Worm (Caenorhabditis elegans) whole organism, L2 larva: ENCODE data around the gene lgg-3.

Experiments
- R02D3.7 ChIP-seq: fragments of 150-350 bp; optimal IDR thresholded peaks from 2 replicates; lab custom pipeline; 2014; ENCODE audit warnings: missing biosample characterization, missing genetic modification characterization
- Y55F3AM.14 ChIP-seq: fragments of 200-800 bp; sonication (Bioruptor generic); optimal IDR thresholded peaks from 2 replicates; lab custom pipeline; 2018; ENCODE audit warnings: mild to moderate bottlenecking, missing genetic modification characterization, missing compliant biosample characterization
- ZK546.5 ChIP-seq: sonication (generic microtip); optimal IDR thresholded peaks from 2 replicates; lab custom pipeline; 2017; ENCODE audit warnings: missing biosample characterization, missing genetic modification characterization
- alr-1 ChIP-seq: fragments of 150-350 bp; optimal IDR thresholded peaks from 2 replicates; lab custom pipeline; 2014; ENCODE audit warnings: missing biosample characterization, missing genetic modification characterization
- aly-2 ChIP-seq: fragments of 150-350 bp; optimal IDR thresholded peaks from 2 replicates; lab custom pipeline; 2014; ENCODE audit warnings: missing biosample characterization, missing genetic modification characterization
- blmp-1 ChIP-seq: sonication (generic microtip); optimal IDR thresholded peaks from 2 replicates; lab custom pipeline; 2017; ENCODE audit warnings: missing genetic modification characterization, mild to moderate bottlenecking, missing compliant biosample characterization, antibody characterized with exemption, moderate library complexity; ENCODE audit not compliant: insufficient read depth
- ceh-16 ChIP-seq: fragments of 150-350 bp; optimal IDR thresholded peaks from 2 replicates; lab custom pipeline; 2014; ENCODE audit warnings: missing biosample characterization, missing genetic modification characterization
- ceh-82 ChIP-seq: fragments of 150-350 bp; optimal IDR thresholded peaks from 2 replicates; lab custom pipeline; 2014; ENCODE audit warnings: missing biosample characterization, missing genetic modification characterization
- dmd-4 ChIP-seq: sonication (generic microtip); optimal IDR thresholded peaks from 2 replicates; lab custom pipeline; 2017; ENCODE audit warnings: missing biosample characterization, missing genetic modification characterization
- elt-3 ChIP-seq: sonication (generic microtip); optimal IDR thresholded peaks from 2 replicates; lab custom pipeline; 2017; ENCODE audit warnings: missing biosample characterization, missing genetic modification characterization
- fos-1 ChIP-seq: fragments of 150-350 bp; optimal IDR thresholded peaks from 2 replicates; lab custom pipeline; 2014; ENCODE audit warnings: missing biosample characterization, missing genetic modification characterization
- gmeb-1 ChIP-seq: fragments of 150-350 bp; optimal IDR thresholded peaks from 2 replicates; lab custom pipeline; 2014; ENCODE audit warnings: missing biosample characterization, missing genetic modification characterization
- lin-13 ChIP-seq: fragments of 150-350 bp; optimal IDR thresholded peaks from 2 replicates; lab custom pipeline; 2014; ENCODE audit warnings: missing biosample characterization, missing genetic modification reagents, missing genetic modification characterization
- lin-39 ChIP-seq: fragments of 150-350 bp; optimal IDR thresholded peaks from 2 replicates; lab custom pipeline; 2014; ENCODE audit warnings: missing biosample characterization, missing genetic modification reagents, missing genetic modification characterization
- lsy-2 ChIP-seq, 2 experiments: fragments of 150-350 bp in 1 of 2; sonication (generic microtip) in 1 of 2; optimal IDR thresholded peaks; 2 replicates each; lab custom pipeline; 2014 to 2017; ENCODE audit warnings: missing biosample characterization in 2 of 2, missing genetic modification characterization in 2 of 2
- mbf-1 ChIP-seq: sonication (generic microtip); optimal IDR thresholded peaks from 2 replicates; lab custom pipeline; 2017; ENCODE audit warnings: missing biosample characterization, missing genetic modification characterization
- nhr-10 ChIP-seq: sonication (generic microtip); optimal IDR thresholded peaks from 2 replicates; lab custom pipeline; 2017; ENCODE audit warnings: missing biosample characterization, missing genetic modification characterization
- nhr-11 ChIP-seq: fragments of 150-350 bp; optimal IDR thresholded peaks from 2 replicates; lab custom pipeline; 2014; ENCODE audit warnings: missing biosample characterization, missing genetic modification characterization
- nhr-129 ChIP-seq: fragments of 150-350 bp; optimal IDR thresholded peaks from 2 replicates; lab custom pipeline; 2014; ENCODE audit warnings: missing biosample characterization, missing genetic modification characterization
- nhr-21 ChIP-seq: fragments of 150-350 bp; optimal IDR thresholded peaks from 2 replicates; lab custom pipeline; 2014; ENCODE audit warnings: missing biosample characterization, missing genetic modification characterization
- nhr-23 ChIP-seq: fragments of 150-350 bp; optimal IDR thresholded peaks from 2 replicates; lab custom pipeline; 2014; ENCODE audit warnings: missing biosample characterization, missing genetic modification reagents, missing genetic modification characterization
- nhr-237 ChIP-seq: fragments of 150-350 bp; optimal IDR thresholded peaks from 2 replicates; lab custom pipeline; 2014; ENCODE audit warnings: missing biosample characterization, missing genetic modification characterization
- nhr-25 ChIP-seq: fragments of 150-350 bp; sonication (generic microtip); optimal IDR thresholded peaks from 3 replicates; lab custom pipeline; 2014; ENCODE audit warnings: missing biosample characterization, missing genetic modification characterization
- nhr-77 ChIP-seq: fragments of 150-350 bp; optimal IDR thresholded peaks from 2 replicates; lab custom pipeline; 2014; ENCODE audit warnings: missing biosample characterization, missing genetic modification characterization
- peb-1 ChIP-seq: fragments of 150-350 bp; optimal IDR thresholded peaks from 2 replicates; lab custom pipeline; 2014; ENCODE audit warnings: missing biosample characterization, missing genetic modification characterization
- sem-4 ChIP-seq: fragments of 150-350 bp; optimal IDR thresholded peaks from 2 replicates; lab custom pipeline; 2014; ENCODE audit warnings: missing biosample characterization, missing genetic modification reagents, missing genetic modification characterization
- skn-1 ChIP-seq: sonication (generic microtip); optimal IDR thresholded peaks from 2 replicates; lab custom pipeline; 2017; ENCODE audit warnings: missing biosample characterization, missing genetic modification characterization
- sma-3 ChIP-seq: sonication (generic microtip); optimal IDR thresholded peaks from 2 replicates; lab custom pipeline; 2016; ENCODE audit warnings: missing genetic modification reagents, missing genetic modification characterization, missing compliant biosample characterization
- sma-9 ChIP-seq, 2 experiments: fragments of 150-350 bp in 1 of 2; sonication (generic microtip) in 1 of 2; optimal IDR thresholded peaks; 2 replicates each; lab custom pipeline; 2014 to 2016; ENCODE audit warnings: missing genetic modification characterization in 2 of 2, mild to moderate bottlenecking in 1 of 2, missing biosample characterization in 1 of 2, missing compliant biosample characterization in 1 of 2, missing genetic modification reagents in 1 of 2, moderate library complexity in 1 of 2
- unc-55 ChIP-seq: fragments of 150-350 bp; sonication (generic microtip); optimal IDR thresholded peaks from 3 replicates; lab custom pipeline; 2014; ENCODE audit warnings: missing biosample characterization, missing genetic modification reagents, missing genetic modification characterization
- ztf-11 ChIP-seq: sonication (generic microtip); optimal IDR thresholded peaks from 2 replicates; lab custom pipeline; 2017; ENCODE audit warnings: missing biosample characterization, missing genetic modification characterization

Gene lgg-3

ce11 chrIII:5732925-5733324 is 35.1 kb upstream of the lgg-3 start, which contains the start of gene B0244.17:
TSS of gene B0244.17 (plus strand) at chrIII:5733225.
- TF ChIP-seq unc-55 (GFP tag; lab: Kevin White, UChicago) (no peak), fos-1 (peak; percentile 73)

- TF ChIP-seq nhr-21 (tag; lab: Kevin White, UChicago) (no peak), Y55F3AM.14 (GFP tag; lab: Kevin White, UChicago) (no peak), nhr-10 (no peak), fos-1 (peak; percentile 83)
- TF ChIP-seq, all 48 proteins: peak for 1
These were observed 33.3 kb upstream of the lgg-3 start, which contains the start of the genes B0244.9 and B0244.7 for ce11 chrIII:5730980-5731636. TSS of gene B0244.9 (minus strand) at chrIII:5731030. TSS of gene B0244.7 (plus strand) at chrIII:5731501.

- TF ChIP-seq sma-3 (GFP tag; lab: Kevin White, UChicago) (no peak), nhr-129 (tag; lab: Kevin White, UChicago) (no peak), sma-9 (GFP tag; optimal IDR thresholded peaks at IDR 0.05; lab: Kevin White, UChicago) (no peak), sma-9 (tag; optimal IDR thresholded peaks at IDR 0.05; lab: Kevin White, UChicago) (no peak), Y55F3AM.14 (GFP tag; lab: Kevin White, UChicago) (no peak), nhr-237 (tag; lab: Kevin White, UChicago) (no peak)
These were observed 32.2 kb upstream of the lgg-3 start for ce11 chrIII:5730041-5730440.

- TF ChIP-seq lin-39 (tag; lab: Kevin White, UChicago) (no peak), gmeb-1 (tag; lab: Kevin White, UChicago) (no peak), ceh-16 (tag; lab: Kevin White, UChicago) (no peak), dmd-4 (tag; lab: Kevin White, UChicago) (no peak), alr-1 (tag; lab: Kevin White, UChicago) (no peak), lin-13 (GFP tag; lab: Kevin White, UChicago) (no peak), nhr-25 (no peak), Y55F3AM.14 (GFP tag; lab: Kevin White, UChicago) (no peak), mbf-1 (no peak), peb-1 (tag; lab: Kevin White, UChicago) (no peak), fos-1 (no peak), aly-2 (tag; lab: Kevin White, UChicago) (no peak), ztf-11 (tag; lab: Kevin White, UChicago) (no peak), sem-4 (tag; lab: Kevin White, UChicago) (no peak), lsy-2 (tag; optimal IDR thresholded peaks at IDR 0.05; lab: Kevin White, UChicago) (no peak), blmp-1 (tag; lab: Kevin White, UChicago) (no peak), ZK546.5 (tag; lab: Kevin White, UChicago) (no peak), nhr-237 (tag; lab: Kevin White, UChicago) (no peak), nhr-23 (tag; lab: Kevin White, UChicago) (no peak), nhr-11 (tag; lab: Kevin White, UChicago) (no peak)
- TF ChIP-seq, all 48 proteins: peak for 0
These were observed 31.6 kb upstream of the lgg-3 start for ce11 chrIII:5729367-5729766.

ce11 chrIII:5727827-5728226 is 30.0 kb upstream of the lgg-3 start, which contains the start of gene egg-1:
TSS of gene egg-1 (plus strand) at chrIII:5728180.
- TF ChIP-seq mbf-1 = no peak
- TF ChIP-seq alr-1 (tag; lab: Kevin White, UChicago) = no peak
- TF ChIP-seq nhr-25 = no peak
- TF ChIP-seq nhr-237 (tag; lab: Kevin White, UChicago) = no peak
- no peak for TF ChIP-seq sem-4 (tag; lab: Kevin White, UChicago)
- no peak for TF ChIP-seq nhr-77
- no peak for TF ChIP-seq lsy-2 (tag; optimal IDR thresholded peaks at IDR 0.05; lab: Kevin White, UChicago)
- no peak for TF ChIP-seq elt-3 (tag; lab: Kevin White, UChicago)
- no peak for TF ChIP-seq ZK546.5 (tag; lab: Kevin White, UChicago)
- TF ChIP-seq nhr-23 (tag; lab: Kevin White, UChicago) = no peak
- TF ChIP-seq skn-1 (tag; lab: Kevin White, UChicago) = no peak
- no peak for TF ChIP-seq ceh-82 (tag; lab: Kevin White, UChicago)
- TF ChIP-seq R02D3.7 = no peak
